Fruit fly (Drosophila melanogaster) whole organism, embryonic: ENCODE measurements around the gene CG14383.
A peak's percentile ranks its signal among the peaks of the same experiment; 100 is the strongest.

Experiments used
- Abd-B ChIP-seq: fragments of 200-800 bp; sonication (Bioruptor generic); optimal IDR thresholded peaks from 2 replicates; lab custom pipeline; 2018; ENCODE audit warnings: missing biosample characterization, mild to moderate bottlenecking, missing genetic modification characterization, moderate library complexity
- B-H2 ChIP-seq: fragments of 200-800 bp; sonication (Bioruptor generic); optimal IDR thresholded peaks from 2 replicates; lab custom pipeline; 2018; ENCODE audit warnings: missing biosample characterization, mild to moderate bottlenecking, missing genetic modification characterization
- BtbVII ChIP-seq: fragments of 200-800 bp; sonication (Bioruptor generic); optimal IDR thresholded peaks from 3 replicates; lab custom pipeline; 2017; ENCODE audit warnings: missing biosample characterization, mild to moderate bottlenecking, missing genetic modification characterization
- C15 ChIP-seq: fragments of 200-800 bp; sonication (Bioruptor generic); IDR thresholded peaks from 3 replicates; pipeline ENCODE4 v1.3.6; 2022; ENCODE audit warnings: missing biosample characterization, missing genetic modification characterization
- CG10543 ChIP-seq: fragments of 200-800 bp; sonication (Bioruptor generic); optimal IDR thresholded peaks from 3 replicates; lab custom pipeline; 2017; ENCODE audit warnings: missing biosample characterization, mild to moderate bottlenecking, missing genetic modification characterization, moderate library complexity
- CG11247 ChIP-seq: fragments of 200-800 bp; sonication (Bioruptor generic); IDR thresholded peaks from 2 replicates; pipeline ENCODE4 v1.3.6; 2022; ENCODE audit warnings: missing biosample characterization, missing genetic modification characterization
- CG11560 ChIP-seq: fragments of 200-800 bp; sonication (Bioruptor generic); IDR thresholded peaks from 3 replicates; pipeline ENCODE4 v1.3.6; 2022; ENCODE audit warnings: missing biosample characterization, missing genetic modification characterization
- CG11695 ChIP-seq: fragments of 200-800 bp; sonication (Bioruptor generic); IDR thresholded peaks from 3 replicates; pipeline ENCODE4 v1.3.6; 2022; ENCODE audit warnings: missing biosample characterization, missing genetic modification characterization
- CG15011 ChIP-seq: fragments of 200-800 bp; sonication (Bioruptor generic); optimal IDR thresholded peaks from 3 replicates; lab custom pipeline; 2018; ENCODE audit warnings: missing biosample characterization, mild to moderate bottlenecking, missing genetic modification characterization
- CG15479 ChIP-seq: fragments of 200-800 bp; sonication (Bioruptor generic); optimal IDR thresholded peaks from 3 replicates; lab custom pipeline; 2019; ENCODE audit warnings: missing biosample characterization, mild to moderate bottlenecking, missing genetic modification characterization, moderate library complexity
- CG1603 ChIP-seq: fragments of 200-800 bp; sonication (Bioruptor generic); optimal IDR thresholded peaks from 2 replicates; lab custom pipeline; 2019; ENCODE audit warnings: missing biosample characterization, mild to moderate bottlenecking, missing genetic modification characterization, moderate library complexity
- CG17186 ChIP-seq: fragments of 200-800 bp; sonication (Bioruptor generic); optimal IDR thresholded peaks from 3 replicates; lab custom pipeline; 2017; ENCODE audit warnings: missing biosample characterization, missing genetic modification reagents, missing genetic modification characterization
- CG17829 ChIP-seq: fragments of 200-800 bp; optimal IDR thresholded peaks from 2 replicates; lab custom pipeline; 2019; ENCODE audit warnings: missing biosample characterization, mild to moderate bottlenecking, missing genetic modification characterization, moderate library complexity
- CG17912 ChIP-seq: fragments of 200-800 bp; sonication (Bioruptor generic); optimal IDR thresholded peaks from 2 replicates; lab custom pipeline; 2018; ENCODE audit warnings: missing biosample characterization, mild to moderate bottlenecking, missing genetic modification characterization
- CG2199 ChIP-seq: fragments of 200-800 bp; sonication (Bioruptor generic); IDR thresholded peaks from 3 replicates; pipeline ENCODE4 v1.3.6; 2022; ENCODE audit warnings: missing biosample characterization, missing genetic modification characterization
- CG31224 ChIP-seq: fragments of 200-800 bp; sonication (Bioruptor generic); IDR thresholded peaks from 2 replicates; pipeline ENCODE4 v1.3.6; 2022; ENCODE audit warnings: missing biosample characterization, missing genetic modification characterization
- CG32767 ChIP-seq: fragments of 200-800 bp; sonication (Bioruptor generic); IDR thresholded peaks from 2 replicates; pipeline ENCODE4 v1.3.6; 2022; ENCODE audit warnings: missing biosample characterization, missing genetic modification characterization
- CG32772 ChIP-seq: fragments of 200-800 bp; sonication (Bioruptor generic); IDR thresholded peaks from 2 replicates; pipeline ENCODE4 v1.3.6; 2022; ENCODE audit warnings: missing biosample characterization, missing genetic modification characterization
- CG3726 ChIP-seq: fragments of 200-800 bp; sonication (Bioruptor generic); IDR thresholded peaks from 3 replicates; pipeline ENCODE4, ENCODE4 v1.3.6; 2022; ENCODE audit warnings: missing biosample characterization, missing genetic modification characterization
- CG3847 ChIP-seq: fragments of 200-800 bp; sonication (Bioruptor generic); IDR thresholded peaks from 2 replicates; pipeline ENCODE4 v1.3.6; 2022; ENCODE audit warnings: missing biosample characterization, missing genetic modification characterization
- CG6683 ChIP-seq: fragments of 200-800 bp; sonication (Bioruptor generic); optimal IDR thresholded peaks from 2 replicates; lab custom pipeline; 2017; ENCODE audit warnings: missing biosample characterization, mild to moderate bottlenecking, missing genetic modification characterization, missing genetic modification reagents
- CG6813 ChIP-seq: fragments of 200-800 bp; sonication (Bioruptor generic); optimal IDR thresholded peaks from 2 replicates; lab custom pipeline; 2017; ENCODE audit warnings: missing biosample characterization, missing genetic modification characterization, mild to moderate bottlenecking, moderate library complexity, missing genetic modification reagents
- CG7745 ChIP-seq: fragments of 200-800 bp; sonication (Bioruptor generic); optimal IDR thresholded peaks from 2 replicates; lab custom pipeline; 2018; ENCODE audit warnings: missing biosample characterization, mild to moderate bottlenecking, missing genetic modification characterization, moderate library complexity
- CG9817 ChIP-seq: fragments of 200-800 bp; sonication (Bioruptor generic); optimal IDR thresholded peaks from 2 replicates; lab custom pipeline; 2018; ENCODE audit warnings: missing biosample characterization, mild to moderate bottlenecking, missing genetic modification characterization, moderate library complexity
- Dad ChIP-seq: fragments of 200-800 bp; sonication (Bioruptor generic); optimal IDR thresholded peaks from 3 replicates; lab custom pipeline; 2016; ENCODE audit warnings: missing biosample characterization, missing genetic modification characterization
- Fer1 ChIP-seq: fragments of 200-800 bp; sonication (Bioruptor generic); optimal IDR thresholded peaks from 2 replicates; lab custom pipeline; 2017; ENCODE audit warnings: missing biosample characterization, mild to moderate bottlenecking, missing genetic modification characterization
- HLHmδ ChIP-seq: fragments of 200-800 bp; sonication (Bioruptor generic); optimal IDR thresholded peaks from 2 replicates; lab custom pipeline; 2018; ENCODE audit warnings: missing biosample characterization, mild to moderate bottlenecking, missing genetic modification characterization, moderate library complexity
- Jarid2 ChIP-seq: fragments of 200-800 bp; sonication (Bioruptor generic); optimal IDR thresholded peaks from 3 replicates; lab custom pipeline; 2017; ENCODE audit warnings: mild to moderate bottlenecking, missing biosample characterization, missing genetic modification reagents, missing genetic modification characterization
- Poxn ChIP-seq: fragments of 200-800 bp; sonication (Bioruptor generic); IDR thresholded peaks from 2 replicates; pipeline ENCODE4 v1.3.6; 2022; ENCODE audit warnings: missing biosample characterization, missing genetic modification characterization
- Ptx1 ChIP-seq: fragments of 200-800 bp; sonication (Bioruptor generic); IDR thresholded peaks from 2 replicates; pipeline ENCODE4 v1.3.6; 2022; ENCODE audit warnings: missing biosample characterization, missing genetic modification characterization
- Sry-δ ChIP-seq: fragments of 200-800 bp; sonication (Bioruptor generic); optimal IDR thresholded peaks from 2 replicates; lab custom pipeline; 2016; ENCODE audit warnings: missing biosample characterization, missing genetic modification characterization
- abd-A ChIP-seq: fragments of 200-800 bp; sonication (Bioruptor generic); optimal IDR thresholded peaks from 3 replicates; lab custom pipeline; 2019; ENCODE audit warnings: missing biosample characterization, mild to moderate bottlenecking, missing genetic modification characterization, moderate library complexity
- ac ChIP-seq: fragments of 200-800 bp; sonication (Bioruptor generic); optimal IDR thresholded peaks from 3 replicates; lab custom pipeline; 2017; ENCODE audit warnings: missing biosample characterization, mild to moderate bottlenecking, missing genetic modification characterization
- ara ChIP-seq: fragments of 200-800 bp; sonication (Bioruptor generic); IDR thresholded peaks from 2 replicates; pipeline ENCODE4 v1.3.6; 2022; ENCODE audit warnings: missing biosample characterization, missing genetic modification characterization
- corto ChIP-seq: fragments of 200-800 bp; sonication (Bioruptor generic); optimal IDR thresholded peaks from 2 replicates; lab custom pipeline; 2016; ENCODE audit warnings: missing biosample characterization, mild to moderate bottlenecking, missing genetic modification characterization, moderate library complexity
- crol ChIP-seq: fragments of 200-800 bp; sonication (Bioruptor generic); IDR thresholded peaks from 2 replicates; pipeline ENCODE4 v1.3.6; 2022; ENCODE audit warnings: missing biosample characterization, missing genetic modification characterization
- gsb-n ChIP-seq: fragments of 200-800 bp; sonication (Bioruptor generic); optimal IDR thresholded peaks from 3 replicates; lab custom pipeline; 2018; ENCODE audit warnings: missing biosample characterization, mild to moderate bottlenecking, missing genetic modification characterization
- hb ChIP-seq: fragments of 200-800 bp; sonication (Bioruptor generic); IDR thresholded peaks from 3 replicates; pipeline ENCODE4 v1.3.6; 2022; ENCODE audit warnings: missing biosample characterization, missing genetic modification characterization; ENCODE audit not compliant: partially characterized antibody
- jumu ChIP-seq: fragments of 200-800 bp; sonication (Bioruptor generic); optimal IDR thresholded peaks from 3 replicates; lab custom pipeline; 2016; ENCODE audit warnings: missing biosample characterization, missing genetic modification characterization
- lab ChIP-seq: fragments of 200-800 bp; sonication (Bioruptor generic); optimal IDR thresholded peaks from 3 replicates; lab custom pipeline; 2017; ENCODE audit warnings: missing biosample characterization, missing genetic modification characterization, mild to moderate bottlenecking, moderate library complexity, missing genetic modification reagents
- pan ChIP-seq, 4 experiments: fragments of >200 bp in 3 of 4; fragments of 200-800 bp in 1 of 4; sonication (Bioruptor generic) in 1 of 4; optimal IDR thresholded peaks in 3 of 4; IDR thresholded peaks in 1 of 4; 2 replicates each; pipeline versions ENCODE4 v1.3.6 to Lab custom; 2017 to 2022; ENCODE audit warnings: missing biosample characterization in 2 of 4, missing genetic modification characterization in 2 of 4, mixed read lengths in 1 of 4
- scrt ChIP-seq: fragments of 200-800 bp; sonication (Bioruptor generic); optimal IDR thresholded peaks from 2 replicates; lab custom pipeline; 2018; ENCODE audit warnings: missing biosample characterization, mild to moderate bottlenecking, missing genetic modification characterization, moderate library complexity
- shn ChIP-seq: fragments of 200-800 bp; sonication (Bioruptor generic); optimal IDR thresholded peaks from 3 replicates; lab custom pipeline; 2016; ENCODE audit warnings: missing biosample characterization, missing genetic modification characterization
- sim ChIP-seq: fragments of 200-800 bp; sonication (Bioruptor generic); IDR thresholded peaks from 2 replicates; pipeline ENCODE4 v1.3.6; 2022; ENCODE audit warnings: missing biosample characterization, missing genetic modification characterization
- sob ChIP-seq: fragments of 200-800 bp; sonication (Bioruptor generic); IDR thresholded peaks from 2 replicates; pipeline ENCODE4 v1.3.6; 2022; ENCODE audit warnings: missing biosample characterization, missing genetic modification characterization
- twi ChIP-seq: fragments of 200-800 bp; optimal IDR thresholded peaks from 2 replicates; lab custom pipeline; 2019; ENCODE audit warnings: missing biosample characterization, mild to moderate bottlenecking, missing genetic modification characterization, moderate library complexity
- tx ChIP-seq: fragments of 200-800 bp; sonication (Bioruptor generic); optimal IDR thresholded peaks from 2 replicates; lab custom pipeline; 2016; ENCODE audit warnings: missing biosample characterization, missing genetic modification characterization
- unpg ChIP-seq: fragments of 200-800 bp; sonication (Bioruptor generic); optimal IDR thresholded peaks from 3 replicates; lab custom pipeline; 2018; ENCODE audit warnings: missing biosample characterization, mild to moderate bottlenecking, missing genetic modification characterization, moderate library complexity
- usp ChIP-seq: fragments of >200 bp; optimal IDR thresholded peaks from 2 replicates; lab custom pipeline; 2017; ENCODE audit warnings: missing biosample characterization, missing genetic modification characterization
- z ChIP-seq: fragments of 200-800 bp; sonication (Bioruptor generic); IDR thresholded peaks from 3 replicates; pipeline ENCODE4 v1.3.6; 2022; ENCODE audit warnings: missing biosample characterization, missing genetic modification characterization

Gene CG14383

DNA sequence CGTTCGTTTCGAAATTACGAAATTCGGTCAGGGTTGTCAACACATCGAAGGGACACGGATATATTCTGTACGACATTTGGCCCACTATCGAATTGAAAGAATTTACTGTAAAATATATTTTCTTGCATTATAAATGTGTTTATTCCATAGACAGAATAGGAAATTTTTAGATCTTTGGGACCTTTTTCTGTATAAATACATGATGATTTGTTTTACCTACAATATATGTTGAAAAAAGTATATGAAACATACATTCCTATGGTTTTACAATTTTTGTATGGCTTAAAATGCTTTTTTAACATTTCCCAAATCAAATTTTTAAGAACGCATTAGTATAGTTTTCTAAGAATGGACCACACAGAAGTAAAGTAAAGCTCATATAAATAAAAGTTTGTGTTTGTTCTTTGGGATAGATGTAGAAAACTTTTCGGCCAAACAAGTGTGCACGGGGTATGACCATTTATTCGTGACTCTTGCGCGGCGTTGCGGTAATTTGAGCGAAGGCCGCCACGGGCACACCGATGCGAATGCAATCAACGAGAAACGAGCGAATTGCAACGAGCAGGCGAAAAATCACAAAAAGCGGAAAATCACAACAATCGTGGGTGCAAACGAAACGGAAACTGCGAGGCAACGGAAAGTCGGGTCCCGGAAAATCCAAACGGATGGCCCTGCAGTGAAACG, 9.4 kb upstream of the CG14383 start, which contains the start of the genes CG17327, CG44194 and CG7518 (continued):
- TF ChIP-seq gsb-n (tag; lab: Kevin White, UChicago), result no peak
- no peak for TF ChIP-seq BtbVII
- TF ChIP-seq CG15479, result no peak
- no peak for TF ChIP-seq CG11247
- peak; percentile 16 for TF ChIP-seq tx (GFP tag; lab: Kevin White, UChicago)
- TF ChIP-seq usp (GFP tag; lab: Kevin White, UChicago), result no peak
- no peak; the same call in 1 of the 2 replicates for TF ChIP-seq sob (GFP tag; lab: Robert Waterston, UW)
- TF ChIP-seq shn (GFP tag; lab: Kevin White, UChicago), result no peak
- TF ChIP-seq Poxn (GFP tag; lab: Robert Waterston, UW), result no peak
- TF ChIP-seq CG3847, result peak; percentile 24; the same call in 1 of the 2 replicates
- no peak for TF ChIP-seq corto
- TF ChIP-seq CG11695 (GFP tag; lab: Robert Waterston, UW), result no peak
- peak; percentile 39 for TF ChIP-seq Abd-B (GFP tag; lab: Kevin White, UChicago)
- no peak for TF ChIP-seq lab (GFP tag; lab: Kevin White, UChicago)
- no peak for TF ChIP-seq CG11560
- no peak for TF ChIP-seq CG32772 (GFP tag; lab: Robert Waterston, UW)
- no peak for TF ChIP-seq CG9817
- no peak for TF ChIP-seq unpg
- no peak for TF ChIP-seq sim (GFP tag; lab: Robert Waterston, UW)
- TF ChIP-seq HLHmδ (GFP tag; lab: Kevin White, UChicago), result no peak
- TF ChIP-seq z (GFP tag; lab: Robert Waterston, UW), result no peak
- TF ChIP-seq CG15011, result no peak
- TF ChIP-seq CG1603 (tag; lab: Kevin White, UChicago), result no peak
- no peak for TF ChIP-seq CG7745 (tag; lab: Kevin White, UChicago)
- TF ChIP-seq CG6683 (GFP tag; lab: Kevin White, UChicago), result no peak
- no peak for TF ChIP-seq Fer1 (GFP tag; lab: Kevin White, UChicago)
- no peak for TF ChIP-seq CG3726 (GFP tag; lab: Robert Waterston, UW)
- peak; percentile 29; the same call in 1 of the 2 replicates for TF ChIP-seq Ptx1 (GFP tag; lab: Robert Waterston, UW)
- no peak for TF ChIP-seq scrt (GFP tag; lab: Kevin White, UChicago)
- TF ChIP-seq hb (GFP tag; lab: Robert Waterston, UW), result no peak
- peak; percentile 60 for TF ChIP-seq Sry-δ (GFP tag; lab: Kevin White, UChicago)
- no peak for TF ChIP-seq Jarid2
- TF ChIP-seq CG32767, result no peak
- TF ChIP-seq CG2199 (GFP tag; lab: Robert Waterston, UW), result no peak
- no peak for TF ChIP-seq Dad
- no peak for TF ChIP-seq twi (tag; lab: Kevin White, UChicago)
- no peak for TF ChIP-seq abd-A (tag; lab: Kevin White, UChicago)
- no peak for TF ChIP-seq C15 (GFP tag; lab: Robert Waterston, UW)
- no peak for TF ChIP-seq ac (GFP tag; lab: Kevin White, UChicago)
- TF ChIP-seq ara (GFP tag; lab: Robert Waterston, UW), result no peak
- peak; percentile 47 for TF ChIP-seq CG17829 (tag; lab: Kevin White, UChicago)
- no peak for TF ChIP-seq jumu (GFP tag; lab: Kevin White, UChicago)
- TF ChIP-seq B-H2, result no peak
- TF ChIP-seq pan (optimal IDR thresholded peaks at IDR 0.05; lab: Kevin White, UChicago), result no peak
- no peak for TF ChIP-seq pan (GFP tag; optimal IDR thresholded peaks at IDR 0.05 in 1 of 2, IDR thresholded peaks at IDR 0.05 in 1 of 2)
- no peak for TF ChIP-seq crol (GFP tag; lab: Robert Waterston, UW)
- no peak for TF ChIP-seq CG10543 (GFP tag; lab: Kevin White, UChicago)
- TF ChIP-seq CG17186 (GFP tag; lab: Kevin White, UChicago), result peak; percentile 88
- TF ChIP-seq CG31224 (GFP tag; lab: Robert Waterston, UW), result no peak
- no peak for TF ChIP-seq CG6813 (GFP tag; lab: Kevin White, UChicago)
- no peak for TF ChIP-seq CG17912
